Worm (Caenorhabditis elegans): ENCODE data around the gene lgc-21.

lgc-21 gene

DNA sequence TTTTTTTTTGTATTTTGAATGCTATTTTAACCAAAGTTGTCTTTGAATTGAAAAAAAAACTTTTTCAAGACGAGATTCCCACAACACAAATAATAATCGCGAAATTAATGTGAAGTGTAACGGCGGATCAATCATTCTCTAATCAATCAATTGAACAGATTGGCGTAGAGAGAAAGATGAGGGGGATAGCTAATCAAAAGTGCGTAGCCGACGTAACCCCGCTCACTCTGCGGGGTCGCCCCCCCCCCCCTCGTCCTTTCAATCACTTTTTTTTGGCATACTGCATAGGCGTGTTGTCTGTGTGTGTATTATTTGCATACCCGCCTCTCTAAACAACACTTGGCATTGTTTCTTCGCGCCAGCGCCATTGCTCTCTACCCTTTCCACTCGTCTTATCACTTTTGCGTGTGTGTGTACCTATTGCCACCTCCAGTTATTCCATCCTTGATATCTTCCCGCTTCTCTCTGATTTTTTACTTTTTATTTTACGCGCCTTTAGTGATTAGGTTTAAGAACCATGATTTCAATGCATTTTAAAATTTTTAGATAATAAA is 43.3 kb downstream of the lgc-21 start:
- no peak for TF ChIP-seq madf-9 (GFP tag; conservative IDR thresholded peaks at IDR 0.05)
- no peak for TF ChIP-seq egl-43 (GFP tag; IDR thresholded peaks at IDR 0.05)
- no peak for TF ChIP-seq lin-1 (GFP tag; IDR thresholded peaks at IDR 0.05)
- TF ChIP-seq daf-16 (GFP tag; optimal IDR thresholded peaks at IDR 0.05): no peak
- peak; percentile 67 for TF ChIP-seq daf-16 (tag; optimal IDR thresholded peaks at IDR 0.05)
- no peak for TF ChIP-seq attf-4 (tag; optimal IDR thresholded peaks at IDR 0.05)
- no peak for TF ChIP-seq nhr-237 (tag; optimal IDR thresholded peaks at IDR 0.05)
- no peak for TF ChIP-seq nhr-10 (tag; optimal IDR thresholded peaks at IDR 0.05)
- TF ChIP-seq snpc-4 (tag; optimal IDR thresholded peaks at IDR 0.05): no peak
- no peak for TF ChIP-seq unc-130 (GFP tag; optimal IDR thresholded peaks at IDR 0.05)
- TF ChIP-seq nhr-76 (tag; optimal IDR thresholded peaks at IDR 0.05): no peak
- no peak for TF ChIP-seq mxl-2 (GFP tag; conservative IDR thresholded peaks at IDR 0.05)
- TF ChIP-seq lin-39 (tag; optimal IDR thresholded peaks at IDR 0.05): no peak
- no peak for TF ChIP-seq Y75B8A.6 (GFP tag; IDR thresholded peaks at IDR 0.05)
- TF ChIP-seq pha-4 (GFP tag; IDR thresholded peaks at IDR 0.05): no peak
- no peak for TF ChIP-seq pha-4 (tag; optimal IDR thresholded peaks at IDR 0.05)
- no peak for TF ChIP-seq nhr-102 (tag; optimal IDR thresholded peaks at IDR 0.05)
- TF ChIP-seq hmg-1.1 (GFP tag; IDR thresholded peaks at IDR 0.05): no peak
- TF ChIP-seq dmd-9 (GFP tag; IDR thresholded peaks at IDR 0.05): no peak
- peak; percentile 42 for TF ChIP-seq nhr-28 (tag; optimal IDR thresholded peaks at IDR 0.05)
- no peak for TF ChIP-seq php-3 (GFP tag; IDR thresholded peaks at IDR 0.05)
- peak; percentile 71; the same call in 1 of the 2 replicates for TF ChIP-seq nhr-41 (GFP tag; IDR thresholded peaks at IDR 0.05)
- peak; percentile 1 for TF ChIP-seq dve-1 (tag; optimal IDR thresholded peaks at IDR 0.05; ENCODE audit: insufficient read depth)
- no peak for TF ChIP-seq sdz-12 (GFP tag; optimal IDR thresholded peaks at IDR 0.05)
- TF ChIP-seq vab-7 (GFP tag; IDR thresholded peaks at IDR 0.05): no peak
- no peak for TF ChIP-seq daf-12 (tag; optimal IDR thresholded peaks at IDR 0.05)
- peak; percentile 47 for TF ChIP-seq mxl-3 (GFP tag; optimal IDR thresholded peaks at IDR 0.05)
- TF ChIP-seq zfp-2 (tag; optimal IDR thresholded peaks at IDR 0.05): no peak
- TF ChIP-seq lsy-2 (tag; optimal IDR thresholded peaks at IDR 0.05): no peak
- TF ChIP-seq zfp-3 (GFP tag; conservative IDR thresholded peaks at IDR 0.05): no peak
- no peak for TF ChIP-seq dmd-8 (GFP tag; IDR thresholded peaks at IDR 0.05)
- no peak for TF ChIP-seq ceh-62 (tag; optimal IDR thresholded peaks at IDR 0.05)
- no peak for TF ChIP-seq spr-1 (tag; optimal IDR thresholded peaks at IDR 0.05)
- TF ChIP-seq unc-39 (tag; optimal IDR thresholded peaks at IDR 0.05): no peak
- peak; percentile 49 for TF ChIP-seq mep-1 (tag; optimal IDR thresholded peaks at IDR 0.05)
- no peak for TF ChIP-seq set-16 (GFP tag; IDR thresholded peaks at IDR 0.05)
- TF ChIP-seq lin-29 (GFP tag; IDR thresholded peaks at IDR 0.05): no peak
- TF ChIP-seq ceh-82 (tag; optimal IDR thresholded peaks at IDR 0.05): no peak
- no peak for TF ChIP-seq F49E8.2 (tag; optimal IDR thresholded peaks at IDR 0.05; ENCODE audit: borderline replicate concordance)
- TF ChIP-seq spr-3 (GFP tag; optimal IDR thresholded peaks at IDR 0.05): no peak
- no peak for TF ChIP-seq ceh-28 (tag; optimal IDR thresholded peaks at IDR 0.05)
- TF ChIP-seq egl-27 (tag; optimal IDR thresholded peaks at IDR 0.05): no peak
- no peak for TF ChIP-seq tag-97 (GFP tag; IDR thresholded peaks at IDR 0.05)
- no peak for TF ChIP-seq Y48G9A.11 (GFP tag; IDR thresholded peaks at IDR 0.05)
- no peak for TF ChIP-seq T26A8.4 (GFP tag; IDR thresholded peaks at IDR 0.05)
- no peak for TF ChIP-seq F37D6.2 (tag; optimal IDR thresholded peaks at IDR 0.05)
- TF ChIP-seq aha-1 (tag): peak; percentile 4
- no peak for TF ChIP-seq duxl-1 (tag; optimal IDR thresholded peaks at IDR 0.05; ENCODE audit: poor library complexity)
- no peak for TF ChIP-seq nhr-111 (GFP tag; optimal IDR thresholded peaks at IDR 0.05)
- no peak for TF ChIP-seq ceh-20 (GFP tag; IDR thresholded peaks at IDR 0.05)
- no peak for TF ChIP-seq snpc-1.2 (GFP tag; IDR thresholded peaks at IDR 0.05)
- TF ChIP-seq Y105C5A.15 (GFP tag; IDR thresholded peaks at IDR 0.05): no peak
- TF ChIP-seq dmd-6 (GFP tag; IDR thresholded peaks at IDR 0.05): peak; percentile 50
